Worm (Caenorhabditis elegans): ENCODE measurements around the gene sre-16.

DNA sequence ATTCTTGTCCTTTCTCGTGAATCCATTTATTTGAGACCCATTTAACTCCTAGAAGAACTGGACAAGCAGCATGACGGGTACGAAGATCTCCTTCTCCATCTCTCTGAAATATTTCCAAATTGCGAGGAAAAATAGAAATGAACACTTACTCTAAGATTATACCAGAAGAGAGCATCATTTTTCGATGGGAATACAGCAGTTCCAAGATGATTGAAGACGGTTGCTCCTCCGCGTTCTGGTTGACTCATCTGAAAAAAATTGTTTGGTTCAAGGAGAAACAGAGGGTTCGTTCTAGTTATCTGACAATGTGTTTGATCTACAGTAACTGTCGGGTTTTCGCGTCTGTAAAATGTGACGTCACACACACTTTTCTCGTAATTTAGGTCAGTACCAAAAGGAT lies 24.6 kb downstream of the sre-16 start:
- TF ChIP-seq lin-13 (tag; optimal IDR thresholded peaks at IDR 0.05) (no peak), tbx-8 (GFP tag; optimal IDR thresholded peaks at IDR 0.05) (no peak), cnd-1 (tag; optimal IDR thresholded peaks at IDR 0.05) (no peak), ztf-11 (tag; optimal IDR thresholded peaks at IDR 0.05) (no peak), bed-3 (GFP tag; optimal IDR thresholded peaks at IDR 0.05) (no peak)

All from whole organism, mixed stage, embryonic.